Worm (Caenorhabditis elegans) whole organism, L3 larva: ENCODE measurements around the gene Y110A2AL.1.

Experiments used
- aly-2 ChIP-seq: fragments of 150-350 bp; optimal IDR thresholded peaks from 2 replicates; lab custom pipeline; 2014; ENCODE audit warnings: missing biosample characterization, missing genetic modification characterization
- ama-1 ChIP-seq: fragments of 150-350 bp; optimal IDR thresholded peaks from 2 replicates; lab custom pipeline; 2018
- ceh-82 ChIP-seq: fragments of 150-350 bp; optimal IDR thresholded peaks from 2 replicates; lab custom pipeline; 2014; ENCODE audit warnings: missing biosample characterization, missing genetic modification characterization
- daf-12 ChIP-seq: fragments of 150-350 bp; optimal IDR thresholded peaks from 2 replicates; lab custom pipeline; 2014; ENCODE audit warnings: missing biosample characterization, missing genetic modification reagents, missing genetic modification characterization
- egl-5 ChIP-seq: fragments of 150-350 bp; optimal IDR thresholded peaks from 2 replicates; lab custom pipeline; 2017; ENCODE audit warnings: missing biosample characterization, missing genetic modification reagents, missing genetic modification characterization, inconsistent platforms
- jun-1 ChIP-seq: fragments of 150-350 bp; optimal IDR thresholded peaks from 2 replicates; lab custom pipeline; 2014; ENCODE audit warnings: missing biosample characterization, missing genetic modification reagents, missing genetic modification characterization
- nhr-12 ChIP-seq: fragments of 150-350 bp; optimal IDR thresholded peaks from 2 replicates; lab custom pipeline; 2014; ENCODE audit warnings: missing biosample characterization, missing genetic modification characterization
- nhr-237 ChIP-seq: fragments of 150-350 bp; optimal IDR thresholded peaks from 2 replicates; lab custom pipeline; 2014; ENCODE audit warnings: missing biosample characterization, missing genetic modification characterization
- nhr-76 ChIP-seq: fragments of 150-350 bp; sonication (generic microtip); optimal IDR thresholded peaks from 5 replicates; lab custom pipeline; 2014; ENCODE audit warnings: missing biosample characterization, missing genetic modification characterization
- pha-4 ChIP-seq: fragments of 150-350 bp; optimal IDR thresholded peaks from 2 replicates; lab custom pipeline; 2014; ENCODE audit warnings: missing biosample characterization, missing genetic modification reagents, missing genetic modification characterization
- tbx-2 ChIP-seq: sonication (generic microtip); optimal IDR thresholded peaks from 2 replicates; lab custom pipeline; 2016; ENCODE audit warnings: mild to moderate bottlenecking, missing genetic modification characterization, missing compliant biosample characterization
- unc-39 ChIP-seq: sonication (generic microtip); optimal IDR thresholded peaks from 4 replicates; lab custom pipeline; 2017; ENCODE audit warnings: missing biosample characterization, missing genetic modification characterization
- zag-1 ChIP-seq: fragments of 150-350 bp; optimal IDR thresholded peaks from 2 replicates; lab custom pipeline; 2014; ENCODE audit warnings: missing biosample characterization, missing genetic modification characterization

DNA sequence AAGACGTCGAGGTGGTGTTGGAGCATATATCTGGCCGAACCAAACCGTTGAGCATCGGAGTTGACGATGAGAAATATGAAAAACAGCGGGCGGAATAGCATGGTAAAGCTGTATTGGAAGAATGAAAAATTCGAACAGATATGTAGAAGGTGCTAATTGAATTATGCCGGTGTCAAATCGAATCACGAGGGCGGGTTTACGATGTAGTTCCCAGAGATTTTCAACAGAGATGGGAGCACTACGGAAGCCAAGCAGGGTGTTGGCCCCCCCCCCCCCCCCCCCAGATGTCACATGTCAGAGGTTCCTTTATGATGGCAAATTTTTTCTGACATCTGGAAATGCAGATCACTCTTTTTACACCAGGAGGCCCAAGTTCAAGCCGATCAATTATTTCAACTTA, 31.8 kb upstream of the Y110A2AL.1 start, which contains the start of gene Y110A2AL.7:
- TF ChIP-seq jun-1 (tag; lab: Kevin White, UChicago) (no peak), nhr-12 (tag; lab: Kevin White, UChicago) (no peak), aly-2 (tag; lab: Kevin White, UChicago) (no peak), unc-39 (tag; lab: Kevin White, UChicago) (no peak), ceh-82 (tag; lab: Kevin White, UChicago) (no peak), pha-4 (tag; lab: Kevin White, UChicago) (no peak), nhr-237 (tag; lab: Kevin White, UChicago) (no peak), ama-1 (lab: Kevin White, UChicago) (no peak), daf-12 (tag; lab: Kevin White, UChicago) (no peak), tbx-2 (no peak), nhr-76 (tag; lab: Kevin White, UChicago) (no peak), egl-5 (no peak), zag-1 (tag; lab: Kevin White, UChicago) (no peak)
